Fruit fly (Drosophila melanogaster) whole organism, embryonic: ENCODE results near the gene Gcna.

Experiments used
- Aef1 ChIP-seq: fragments of 200-800 bp; sonication (Bioruptor generic); IDR thresholded peaks from 3 replicates; pipeline ENCODE4 v1.3.6; 2022; ENCODE audit warnings: missing biosample characterization, missing genetic modification characterization
- Atf3 ChIP-seq: fragments of 200-800 bp; sonication (Bioruptor generic); optimal IDR thresholded peaks from 3 replicates; lab custom pipeline; 2016; ENCODE audit warnings: missing biosample characterization, missing genetic modification characterization
- CG10462 ChIP-seq: fragments of 200-800 bp; sonication (Bioruptor generic); optimal IDR thresholded peaks from 2 replicates; lab custom pipeline; 2016; ENCODE audit warnings: missing biosample characterization, missing genetic modification characterization
- CG11398 ChIP-seq: fragments of 200-800 bp; sonication (Bioruptor generic); optimal IDR thresholded peaks from 2 replicates; lab custom pipeline; 2016; ENCODE audit warnings: missing biosample characterization, missing genetic modification characterization
- CG11456 ChIP-seq: fragments of 200-800 bp; sonication (Bioruptor generic); IDR thresholded peaks from 3 replicates; pipeline ENCODE4 v1.3.6; 2022; ENCODE audit warnings: missing biosample characterization, missing genetic modification characterization
- CG15696 ChIP-seq: fragments of 200-800 bp; sonication (Bioruptor generic); optimal IDR thresholded peaks from 2 replicates; lab custom pipeline; 2019; ENCODE audit warnings: missing biosample characterization, mild to moderate bottlenecking, missing genetic modification characterization, moderate library complexity
- CG16779 ChIP-seq: fragments of 200-800 bp; sonication (Bioruptor generic); IDR thresholded peaks from 2 replicates; pipeline ENCODE4 v1.3.6; 2022; ENCODE audit warnings: missing biosample characterization, missing genetic modification characterization
- CG17328 ChIP-seq: fragments of 200-800 bp; sonication (Bioruptor generic); IDR thresholded peaks from 2 replicates; pipeline ENCODE4 v1.3.6; 2022; ENCODE audit warnings: missing biosample characterization, missing genetic modification characterization
- CG17912 ChIP-seq: fragments of 200-800 bp; sonication (Bioruptor generic); optimal IDR thresholded peaks from 2 replicates; lab custom pipeline; 2018; ENCODE audit warnings: missing biosample characterization, mild to moderate bottlenecking, missing genetic modification characterization
- CG18476 ChIP-seq: fragments of 200-800 bp; sonication (Bioruptor generic); optimal IDR thresholded peaks from 2 replicates; lab custom pipeline; 2016; ENCODE audit warnings: missing biosample characterization, mild to moderate bottlenecking, missing genetic modification characterization
- CG4360 ChIP-seq: fragments of 200-800 bp; sonication (Bioruptor generic); IDR thresholded peaks from 2 replicates; pipeline ENCODE4 v1.3.6; 2022; ENCODE audit warnings: missing biosample characterization, missing genetic modification characterization
- CG4707 ChIP-seq: fragments of 200-800 bp; sonication (Bioruptor generic); optimal IDR thresholded peaks from 2 replicates; lab custom pipeline; 2018; ENCODE audit warnings: missing biosample characterization, mild to moderate bottlenecking, missing genetic modification characterization, moderate library complexity
- CG4820 ChIP-seq: fragments of 200-800 bp; sonication (Bioruptor generic); optimal IDR thresholded peaks from 3 replicates; lab custom pipeline; 2016; ENCODE audit warnings: missing biosample characterization, missing genetic modification characterization
- CG6272 ChIP-seq: fragments of 200-800 bp; sonication (Bioruptor generic); IDR thresholded peaks from 2 replicates; pipeline ENCODE4 v1.3.6; 2022; ENCODE audit warnings: missing biosample characterization, missing genetic modification characterization
- CG6813 ChIP-seq: fragments of 200-800 bp; sonication (Bioruptor generic); optimal IDR thresholded peaks from 2 replicates; lab custom pipeline; 2017; ENCODE audit warnings: missing biosample characterization, missing genetic modification characterization, mild to moderate bottlenecking, moderate library complexity, missing genetic modification reagents
- CG9876 ChIP-seq: fragments of 200-800 bp; sonication (Bioruptor generic); optimal IDR thresholded peaks from 2 replicates; lab custom pipeline; 2016; ENCODE audit warnings: missing biosample characterization, missing genetic modification characterization
- Camta ChIP-seq: fragments of 200-800 bp; sonication (Bioruptor generic); optimal IDR thresholded peaks from 2 replicates; lab custom pipeline; 2016; ENCODE audit warnings: missing biosample characterization, missing genetic modification characterization
- Dip3 ChIP-seq: fragments of 200-800 bp; sonication (Bioruptor generic); optimal IDR thresholded peaks from 3 replicates; lab custom pipeline; 2016; ENCODE audit warnings: missing biosample characterization, missing genetic modification characterization
- Ets65A ChIP-seq: fragments of 200-800 bp; sonication (Bioruptor generic); peaks from one replicate; lab custom pipeline; 2016; ENCODE audit warnings: missing biosample characterization, missing genetic modification characterization
- Fer3 ChIP-seq: fragments of 200-800 bp; sonication (Bioruptor generic); optimal IDR thresholded peaks from 2 replicates; lab custom pipeline; 2018; ENCODE audit warnings: missing biosample characterization, mild to moderate bottlenecking, missing genetic modification characterization, moderate library complexity
- Gug ChIP-seq: fragments of 200-800 bp; sonication (Bioruptor generic); IDR thresholded peaks from 4 replicates; pipeline ENCODE4 v1.3.6; 2022; ENCODE audit warnings: missing biosample characterization, missing genetic modification characterization
- HLHmδ ChIP-seq: fragments of 200-800 bp; sonication (Bioruptor generic); optimal IDR thresholded peaks from 2 replicates; lab custom pipeline; 2018; ENCODE audit warnings: missing biosample characterization, mild to moderate bottlenecking, missing genetic modification characterization, moderate library complexity
- Hand ChIP-seq: fragments of 200-800 bp; sonication (Bioruptor generic); optimal IDR thresholded peaks from 2 replicates; lab custom pipeline; 2017; ENCODE audit warnings: mild to moderate bottlenecking, missing biosample characterization, missing genetic modification reagents, missing genetic modification characterization
- Lpt ChIP-seq: fragments of >200 bp; optimal IDR thresholded peaks from 2 replicates; lab custom pipeline; 2018; ENCODE audit warnings: missing biosample characterization, missing genetic modification characterization
- Nf-YC ChIP-seq: fragments of 200-800 bp; optimal IDR thresholded peaks from 3 replicates; lab custom pipeline; 2019; ENCODE audit warnings: missing biosample characterization, mild to moderate bottlenecking, missing genetic modification characterization, moderate library complexity
- NfI ChIP-seq: fragments of 200-800 bp; sonication (Bioruptor generic); optimal IDR thresholded peaks from 3 replicates; lab custom pipeline; 2018; ENCODE audit warnings: missing biosample characterization, mild to moderate bottlenecking, missing genetic modification characterization, moderate library complexity
- Oli ChIP-seq: fragments of 200-800 bp; sonication (Bioruptor generic); optimal IDR thresholded peaks from 2 replicates; lab custom pipeline; 2018; ENCODE audit warnings: missing biosample characterization, mild to moderate bottlenecking, missing genetic modification characterization, moderate library complexity
- Scr ChIP-seq: fragments of 200-800 bp; sonication (Bioruptor generic); IDR thresholded peaks from 2 replicates; pipeline ENCODE4 v1.3.6; 2022; ENCODE audit warnings: missing biosample characterization, missing genetic modification characterization; ENCODE audit not compliant: partially characterized antibody
- Sry-β ChIP-seq: fragments of 200-800 bp; sonication (Bioruptor generic); optimal IDR thresholded peaks from 2 replicates; lab custom pipeline; 2018; ENCODE audit warnings: missing biosample characterization, mild to moderate bottlenecking, missing genetic modification characterization, moderate library complexity
- ab ChIP-seq: fragments of 200-800 bp; sonication (Bioruptor generic); optimal IDR thresholded peaks from 2 replicates; lab custom pipeline; 2016; ENCODE audit warnings: missing biosample characterization, missing genetic modification characterization
- ac ChIP-seq: fragments of 200-800 bp; sonication (Bioruptor generic); optimal IDR thresholded peaks from 3 replicates; lab custom pipeline; 2017; ENCODE audit warnings: missing biosample characterization, mild to moderate bottlenecking, missing genetic modification characterization
- bbx ChIP-seq: fragments of 200-800 bp; sonication (Bioruptor generic); IDR thresholded peaks from 2 replicates; pipeline ENCODE4 v1.3.6; 2022; ENCODE audit warnings: missing biosample characterization, missing genetic modification characterization; ENCODE audit not compliant: partially characterized antibody
- bsh ChIP-seq, 2 experiments: fragments of 200-800 bp; sonication (Bioruptor generic); optimal IDR thresholded peaks; 2 replicates each; lab custom pipeline; 2017 to 2018; ENCODE audit warnings: mild to moderate bottlenecking in 2 of 2, missing biosample characterization in 2 of 2, missing genetic modification characterization in 2 of 2, moderate library complexity in 1 of 2
- cato ChIP-seq: fragments of 200-800 bp; sonication (Bioruptor generic); optimal IDR thresholded peaks from 2 replicates; lab custom pipeline; 2016; ENCODE audit warnings: missing biosample characterization, missing genetic modification characterization, borderline replicate concordance
- croc ChIP-seq: fragments of 200-800 bp; sonication (Bioruptor generic); conservative IDR thresholded peaks from 3 replicates; pipeline ENCODE4 v1.3.6; 2022; ENCODE audit warnings: missing biosample characterization, missing genetic modification characterization
- danr ChIP-seq: fragments of 200-800 bp; sonication (Bioruptor generic); IDR thresholded peaks from 2 replicates; pipeline ENCODE4 v1.3.6; 2022; ENCODE audit warnings: missing biosample characterization, missing genetic modification characterization
- dimm ChIP-seq: fragments of 200-800 bp; sonication (Bioruptor generic); IDR thresholded peaks from 2 replicates; pipeline ENCODE4 v1.3.6; 2022; ENCODE audit warnings: missing biosample characterization, missing genetic modification characterization
- dm ChIP-seq: fragments of 200-800 bp; sonication (Bioruptor generic); optimal IDR thresholded peaks from 3 replicates; lab custom pipeline; 2016; ENCODE audit warnings: missing biosample characterization, missing genetic modification characterization
- dmrt11E ChIP-seq: fragments of 200-800 bp; sonication (Bioruptor generic); optimal IDR thresholded peaks from 3 replicates; lab custom pipeline; 2018; ENCODE audit warnings: missing biosample characterization, mild to moderate bottlenecking, missing genetic modification characterization, moderate library complexity
- emc ChIP-seq: fragments of 200-800 bp; sonication (Bioruptor generic); optimal IDR thresholded peaks from 2 replicates; lab custom pipeline; 2016; ENCODE audit warnings: missing biosample characterization, missing genetic modification characterization
- en ChIP-seq: fragments of 200-800 bp; sonication (Bioruptor generic); optimal IDR thresholded peaks from 2 replicates; lab custom pipeline; 2016; ENCODE audit warnings: missing biosample characterization, missing genetic modification characterization
- esg ChIP-seq: fragments of 200-800 bp; sonication (Bioruptor generic); conservative IDR thresholded peaks from 2 replicates; pipeline ENCODE4 v1.3.6; 2022; ENCODE audit warnings: missing biosample characterization, missing genetic modification characterization
- grau ChIP-seq: fragments of 200-800 bp; optimal IDR thresholded peaks from 3 replicates; lab custom pipeline; 2019; ENCODE audit warnings: missing biosample characterization, mild to moderate bottlenecking, missing genetic modification characterization, moderate library complexity
- lbe ChIP-seq: fragments of 200-800 bp; sonication (Bioruptor generic); optimal IDR thresholded peaks from 2 replicates; lab custom pipeline; 2016; ENCODE audit warnings: missing biosample characterization, mild to moderate bottlenecking, missing genetic modification characterization
- lilli ChIP-seq: fragments of 200-800 bp; sonication (Bioruptor generic); optimal IDR thresholded peaks from 3 replicates; lab custom pipeline; 2016; ENCODE audit warnings: missing biosample characterization, missing genetic modification characterization
- peb ChIP-seq: fragments of 200-800 bp; sonication (Bioruptor generic); IDR thresholded peaks from 2 replicates; pipeline ENCODE4 v1.3.6; 2022; ENCODE audit warnings: missing biosample characterization, missing genetic modification characterization
- pum ChIP-seq: fragments of 200-800 bp; sonication (Bioruptor generic); optimal IDR thresholded peaks from 2 replicates; lab custom pipeline; 2016; ENCODE audit warnings: missing biosample characterization, missing genetic modification characterization
- shn ChIP-seq: fragments of 200-800 bp; sonication (Bioruptor generic); optimal IDR thresholded peaks from 3 replicates; lab custom pipeline; 2016; ENCODE audit warnings: missing biosample characterization, missing genetic modification characterization
- sob ChIP-seq: fragments of 200-800 bp; sonication (Bioruptor generic); IDR thresholded peaks from 2 replicates; pipeline ENCODE4 v1.3.6; 2022; ENCODE audit warnings: missing biosample characterization, missing genetic modification characterization
- ssp ChIP-seq: fragments of 200-800 bp; sonication (Bioruptor generic); IDR thresholded peaks from 2 replicates; pipeline ENCODE4 v1.3.6; 2022; ENCODE audit warnings: missing biosample characterization, missing genetic modification characterization

The Gcna gene

DNA sequence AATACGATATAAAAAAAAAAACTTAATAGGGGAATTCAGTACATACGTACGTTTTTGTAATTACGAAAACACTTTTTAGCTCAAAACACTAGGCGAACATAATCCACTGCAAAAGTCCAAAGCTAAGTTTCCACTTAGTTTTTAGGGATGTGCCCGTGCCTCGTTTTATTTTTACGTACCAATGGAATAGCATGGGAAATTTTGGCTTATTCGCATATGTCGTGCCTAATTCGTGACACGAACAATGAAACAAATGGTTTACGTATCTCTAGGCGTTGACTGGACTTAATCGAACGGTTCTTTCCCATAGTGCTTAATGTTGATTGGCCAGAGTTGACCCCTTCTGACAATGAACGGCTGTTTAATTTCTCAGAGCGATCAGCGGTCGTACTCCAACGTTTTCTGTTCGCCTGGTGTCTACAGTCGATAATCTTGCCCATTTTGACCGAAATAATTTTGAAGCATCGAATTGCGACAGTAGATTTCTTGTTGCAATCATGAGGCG, 14.0 kb upstream of the Gcna start, which contains the start of gene CG14818 (continued):
- TF ChIP-seq CG4360 (GFP tag; lab: Robert Waterston, UW) (no peak), Hand (peak; percentile 48), emc (GFP tag; lab: Kevin White, UChicago) (peak; percentile 12), Sry-β (peak; percentile 24), sob (peak; percentile 75), Scr (GFP tag; lab: Robert Waterston, UW) (peak; percentile 92), CG15696 (tag; lab: Kevin White, UChicago) (peak; percentile 61), ab (GFP tag; lab: Kevin White, UChicago) (peak; percentile 53), Ets65A (peak; percentile 97), croc (GFP tag; lab: Robert Waterston, UW) (peak; percentile 29; the same call in 2 of the 3 replicates), Fer3 (tag; lab: Kevin White, UChicago) (peak; percentile 70), CG17912 (GFP tag; lab: Kevin White, UChicago) (peak; percentile 13), cato (GFP tag; lab: Kevin White, UChicago) (peak; percentile 38), CG16779 (0 out of 2 replicates have a peak, but pooled peaks have one; percentile 45), CG6813 (peak; percentile 8), CG4820 (GFP tag; lab: Kevin White, UChicago) (peak; percentile 51), CG6272 (GFP tag; lab: Robert Waterston, UW) (peak; percentile 50), pum (peak; percentile 72), ac (GFP tag; lab: Kevin White, UChicago) (no peak), Oli (tag; lab: Kevin White, UChicago) (peak; percentile 34), Gug (GFP tag; lab: Robert Waterston, UW) (peak; percentile 67; the same call in 3 of the 4 replicates), dimm (no peak), CG11398 (GFP tag; lab: Kevin White, UChicago) (peak; percentile 36), bbx (peak; percentile 74), CG9876 (peak; percentile 51), CG18476 (GFP tag; lab: Kevin White, UChicago) (no peak), grau (tag; lab: Kevin White, UChicago) (peak; percentile 51), Aef1 (GFP tag; lab: Robert Waterston, UW) (peak; percentile 39; the same call in 1 of the 3 replicates), dmrt11E (peak; percentile 45), Nf-YC (tag; lab: Kevin White, UChicago) (peak; percentile 90), esg (GFP tag; lab: Robert Waterston, UW) (peak; percentile 31; the same call in 1 of the 2 replicates), ssp (GFP tag; lab: Robert Waterston, UW) (peak; percentile 65), lbe (GFP tag; lab: Kevin White, UChicago) (peak; percentile 54), Dip3 (GFP tag; lab: Kevin White, UChicago) (peak; percentile 47), CG4707 (GFP tag; lab: Kevin White, UChicago) (peak; percentile 30), bsh (GFP tag; optimal IDR thresholded peaks at IDR 0.05; lab: Kevin White, UChicago) (peak in 1 of 2 experiments; percentile 62), CG17328 (peak; percentile 58), CG11456 (peak; percentile 72; the same call in 1 of the 3 replicates), Atf3 (GFP tag; lab: Kevin White, UChicago) (peak; percentile 46), en (no peak), NfI (GFP tag; lab: Kevin White, UChicago) (peak; percentile 53), Lpt (GFP tag; lab: Kevin White, UChicago) (no peak), danr (peak; percentile 38; the same call in 1 of the 2 replicates), Camta (GFP tag; lab: Kevin White, UChicago) (peak; percentile 64), shn (GFP tag; lab: Kevin White, UChicago) (peak; percentile 62), CG10462 (GFP tag; lab: Kevin White, UChicago) (peak; percentile 14), peb (GFP tag; lab: Robert Waterston, UW) (peak; percentile 29; the same call in 1 of the 2 replicates), dm (GFP tag; lab: Kevin White, UChicago) (peak; percentile 25), HLHmδ (no peak), lilli (GFP tag; lab: Kevin White, UChicago) (peak; percentile 72)
